Worm (Caenorhabditis elegans) whole organism, dauer: ENCODE measurements around the gene eif-3.F.

Source experiments
- unc-62 ChIP-seq: sonication (generic microtip); optimal IDR thresholded peaks from 2 replicates; lab custom pipeline; 2017; ENCODE audit warnings: missing biosample characterization, missing genetic modification reagents, missing genetic modification characterization

The eif-3.F gene

ce11 chrII:9336651-9337050 lies 5.2 kb downstream of the eif-3.F start:
- TF ChIP-seq unc-62 (GFP tag; lab: Kevin White, UChicago) = no peak

ce11 chrII:9338859-9339258 lies 7.4 kb downstream of the eif-3.F start, which contains the start of gene ttll-12:
Gene ttll-12, plus strand, starts transcription at chrII:9338997.
- TF ChIP-seq unc-62 (GFP tag; lab: Kevin White, UChicago) = no peak

- TF ChIP-seq unc-62 (GFP tag; lab: Kevin White, UChicago) = no peak
Measured at ce11 chrII:9343955-9344354, 12.5 kb downstream of the eif-3.F start.

- TF ChIP-seq unc-62 (GFP tag; lab: Kevin White, UChicago) = no peak
Measured at ce11 chrII:9345116-9345515, 13.7 kb downstream of the eif-3.F start.

ce11 chrII:9345794-9346193 lies 14.4 kb downstream of the eif-3.F start:
- no peak for TF ChIP-seq unc-62 (GFP tag; lab: Kevin White, UChicago)

ce11 chrII:9346490-9346889 lies 15.0 kb downstream of the eif-3.F start, which contains the start of gene F42A8.1:
Gene F42A8.1, minus strand, starts transcription at chrII:9346590.
- no peak for TF ChIP-seq unc-62 (GFP tag; lab: Kevin White, UChicago)

ce11 chrII:9347444-9347843 lies 16.0 kb downstream of the eif-3.F start:
- no peak for TF ChIP-seq unc-62 (GFP tag; lab: Kevin White, UChicago)

- TF ChIP-seq unc-62 (GFP tag; lab: Kevin White, UChicago) = no peak
Measured at ce11 chrII:9352669-9353068, 21.2 kb downstream of the eif-3.F start, which contains the start of the genes sdhb-1 and cup-15. Gene sdhb-1, minus strand, starts transcription at chrII:9352731. Gene cup-15, plus strand, starts transcription at chrII:9353000.

- TF ChIP-seq unc-62 (GFP tag; lab: Kevin White, UChicago) = no peak
Measured at ce11 chrII:9356723-9357122, 25.3 kb downstream of the eif-3.F start.

- no peak for TF ChIP-seq unc-62 (GFP tag; lab: Kevin White, UChicago)
Measured at ce11 chrII:9358230-9358629, 26.8 kb downstream of the eif-3.F start, which contains the start of gene mel-11. Gene mel-11, plus strand, starts transcription at chrII:9358530.

ce11 chrII:9362249-9362648 lies 30.8 kb downstream of the eif-3.F start:
- TF ChIP-seq unc-62 (GFP tag; lab: Kevin White, UChicago) = no peak

ce11 chrII:9369394-9369793 lies 38.0 kb downstream of the eif-3.F start:
- TF ChIP-seq unc-62 (GFP tag; lab: Kevin White, UChicago) = no peak

- no peak for TF ChIP-seq unc-62 (GFP tag; lab: Kevin White, UChicago)
Measured at ce11 chrII:9372393-9372792, 41.0 kb downstream of the eif-3.F start, which contains the start of gene C06C3.3. Gene C06C3.3, minus strand, starts transcription at chrII:9372493.

- TF ChIP-seq unc-62 (GFP tag; lab: Kevin White, UChicago) = no peak
Measured at ce11 chrII:9372991-9373390, 41.5 kb downstream of the eif-3.F start, which contains the start of gene C06C3.4. Gene C06C3.4, plus strand, starts transcription at chrII:9373291.

ce11 chrII:9374807-9375206 lies 43.4 kb downstream of the eif-3.F start, which contains the start of gene C06C3.12:
Gene C06C3.12, plus strand, starts transcription at chrII:9375107.
- TF ChIP-seq unc-62 (GFP tag; lab: Kevin White, UChicago) = no peak

ce11 chrII:9377158-9377557 lies 45.7 kb downstream of the eif-3.F start, which contains the start of gene C06C3.10:
Gene C06C3.10, minus strand, starts transcription at chrII:9377258.
- no peak for TF ChIP-seq unc-62 (GFP tag; lab: Kevin White, UChicago)

- TF ChIP-seq unc-62 (GFP tag; lab: Kevin White, UChicago) = no peak
Measured at ce11 chrII:9378174-9378573, 46.7 kb downstream of the eif-3.F start.
